Fruit fly (Drosophila melanogaster) whole organism, wandering third instar larva: ENCODE results near the gene Sarm.

Experiments used
- Abd-B ChIP-seq: fragments of >200 bp; optimal IDR thresholded peaks from 2 replicates; lab custom pipeline; 2017; ENCODE audit warnings: missing biosample characterization, missing genetic modification characterization
- CG32264 ChIP-seq: fragments of 200-800 bp; sonication (Bioruptor generic); optimal IDR thresholded peaks from 2 replicates; lab custom pipeline; 2016; ENCODE audit warnings: missing biosample characterization, missing genetic modification characterization
- CG9705 ChIP-seq: fragments of 200-800 bp; sonication (Bioruptor generic); optimal IDR thresholded peaks from 2 replicates; lab custom pipeline; 2018; ENCODE audit warnings: missing biosample characterization, mild to moderate bottlenecking, missing genetic modification characterization
- CrebA ChIP-seq: fragments of 200-800 bp; sonication (Bioruptor generic); optimal IDR thresholded peaks from 2 replicates; lab custom pipeline; 2016; ENCODE audit warnings: missing biosample characterization, mild to moderate bottlenecking, missing genetic modification characterization, borderline replicate concordance
- Dfd ChIP-seq: fragments of >200 bp; optimal IDR thresholded peaks from 2 replicates; lab custom pipeline; 2017; ENCODE audit warnings: missing biosample characterization, missing genetic modification characterization
- Dif ChIP-seq: fragments of 200-275, 200-300 bp; sonication (Bioruptor generic); optimal IDR thresholded peaks from 2 replicates; lab custom pipeline; 2018; ENCODE audit warnings: missing biosample characterization, missing genetic modification characterization; ENCODE audit not compliant: partially characterized antibody
- GATAd ChIP-seq: sonication (Bioruptor generic); optimal IDR thresholded peaks from 2 replicates; lab custom pipeline; 2016; ENCODE audit warnings: missing biosample characterization, missing genetic modification characterization
- HLH106 ChIP-seq: fragments of 200-800 bp; optimal IDR thresholded peaks from 3 replicates; lab custom pipeline; 2019; ENCODE audit warnings: missing biosample characterization, mild to moderate bottlenecking, missing genetic modification characterization, moderate library complexity
- Hnf4 ChIP-seq: fragments of 200-800 bp; sonication (Bioruptor generic); optimal IDR thresholded peaks from 2 replicates; lab custom pipeline; 2016; ENCODE audit warnings: missing biosample characterization, mild to moderate bottlenecking, missing genetic modification characterization
- Hr78 ChIP-seq: fragments of >200 bp; optimal IDR thresholded peaks from 2 replicates; lab custom pipeline; 2017; ENCODE audit warnings: missing biosample characterization, missing genetic modification characterization
- Hr83 ChIP-seq: fragments of 200-300 bp; sonication (Bioruptor generic); optimal IDR thresholded peaks from 2 replicates; lab custom pipeline; 2016; ENCODE audit warnings: missing biosample characterization, mild to moderate bottlenecking, missing genetic modification characterization, moderate library complexity; ENCODE audit not compliant: poor library complexity, severe bottlenecking
- Jra ChIP-seq: sonication (Bioruptor generic); optimal IDR thresholded peaks from 2 replicates; lab custom pipeline; 2016; ENCODE audit warnings: missing biosample characterization, missing genetic modification characterization
- Mio ChIP-seq: sonication (Bioruptor generic); optimal IDR thresholded peaks from 2 replicates; lab custom pipeline; 2016; ENCODE audit warnings: missing biosample characterization, missing genetic modification characterization
- Myc ChIP-seq: fragments of >200 bp; optimal IDR thresholded peaks from 2 replicates; lab custom pipeline; 2017
- N ChIP-seq: fragments of >200 bp; optimal IDR thresholded peaks from 2 replicates; lab custom pipeline; 2018; ENCODE audit warnings: missing biosample characterization, missing external identifiers, missing genetic modification characterization
- OdsH ChIP-seq: fragments of 200-800 bp; sonication (Bioruptor generic); optimal IDR thresholded peaks from 2 replicates; lab custom pipeline; 2016; ENCODE audit warnings: missing biosample characterization, mild to moderate bottlenecking, missing genetic modification characterization
- Rel ChIP-seq, 2 experiments: fragments of 200-800 bp; sonication (Bioruptor generic) in 1 of 2; optimal IDR thresholded peaks; 2 replicates in 1 of 2; 3 replicates in 1 of 2; lab custom pipeline; 2016 to 2019; ENCODE audit warnings: mild to moderate bottlenecking in 2 of 2, missing biosample characterization in 2 of 2, missing genetic modification characterization in 2 of 2, moderate library complexity in 1 of 2
- Sp1 ChIP-seq: fragments of 200-800 bp; sonication (Bioruptor generic); optimal IDR thresholded peaks from 3 replicates; lab custom pipeline; 2019; ENCODE audit warnings: missing biosample characterization, mild to moderate bottlenecking, missing genetic modification characterization, moderate library complexity
- Vsx2 ChIP-seq: fragments of 200-300, 225-300 bp; sonication (Bioruptor generic); optimal IDR thresholded peaks from 2 replicates; lab custom pipeline; 2018; ENCODE audit warnings: missing biosample characterization, missing genetic modification characterization; ENCODE audit not compliant: partially characterized antibody
- br ChIP-seq: fragments of 200-800 bp; sonication (Bioruptor generic); optimal IDR thresholded peaks from 2 replicates; lab custom pipeline; 2016; ENCODE audit warnings: missing biosample characterization, missing genetic modification characterization
- brk ChIP-seq: fragments of 200-800 bp; sonication (Bioruptor generic); optimal IDR thresholded peaks from 2 replicates; lab custom pipeline; 2016; ENCODE audit warnings: missing biosample characterization, mild to moderate bottlenecking, missing genetic modification characterization
- dl ChIP-seq, 2 experiments: fragments of 175-275, 200-275 bp in 1 of 2; fragments of 200-275 bp in 1 of 2; sonication (Bioruptor generic); optimal IDR thresholded peaks; lab custom pipeline; 2018; ENCODE audit warnings: mild to moderate bottlenecking in 2 of 2, missing biosample characterization in 2 of 2, missing genetic modification characterization in 2 of 2, moderate library complexity in 2 of 2; ENCODE audit not compliant: partially characterized antibody in 2 of 2, insufficient read depth in 1 of 2
- dmrt93B ChIP-seq: fragments of 200-800 bp; sonication (Bioruptor generic); optimal IDR thresholded peaks from 2 replicates; lab custom pipeline; 2018; ENCODE audit warnings: missing biosample characterization, mild to moderate bottlenecking, missing genetic modification characterization
- dsf ChIP-seq: sonication (Bioruptor generic); optimal IDR thresholded peaks from 2 replicates; lab custom pipeline; 2016; ENCODE audit warnings: missing biosample characterization, missing genetic modification characterization, borderline replicate concordance
- ey ChIP-seq: fragments of 200-800 bp; sonication (Bioruptor generic); optimal IDR thresholded peaks from 2 replicates; lab custom pipeline; 2016; ENCODE audit warnings: missing biosample characterization, missing genetic modification characterization
- foxo ChIP-seq, 2 experiments: fragments of 200-800 bp; sonication (Bioruptor generic); optimal IDR thresholded peaks; 2 replicates in 1 of 2; 3 replicates in 1 of 2; lab custom pipeline; 2016 to 2017; ENCODE audit warnings: missing biosample characterization in 2 of 2, missing genetic modification characterization in 2 of 2
- fru ChIP-seq: fragments of 200-800 bp; sonication (Bioruptor generic); optimal IDR thresholded peaks from 3 replicates; lab custom pipeline; 2016; ENCODE audit warnings: missing biosample characterization, mild to moderate bottlenecking, missing genetic modification characterization
- h ChIP-seq: fragments of 200-800 bp; sonication (Bioruptor generic); optimal IDR thresholded peaks from 3 replicates; lab custom pipeline; 2016; ENCODE audit warnings: missing biosample characterization, mild to moderate bottlenecking, missing genetic modification characterization
- jim ChIP-seq: fragments of 175-275, 200-325 bp; sonication (Bioruptor generic); optimal IDR thresholded peaks from 2 replicates; lab custom pipeline; 2016; ENCODE audit warnings: missing biosample characterization, mild to moderate bottlenecking, missing genetic modification characterization
- lola ChIP-seq: fragments of >200 bp; optimal IDR thresholded peaks from 2 replicates; lab custom pipeline; 2017; ENCODE audit warnings: missing biosample characterization, missing genetic modification characterization
- pan ChIP-seq: fragments of >200 bp; optimal IDR thresholded peaks from 2 replicates; lab custom pipeline; 2017
- psq ChIP-seq: fragments of 200-800 bp; sonication (Bioruptor generic); optimal IDR thresholded peaks from 3 replicates; lab custom pipeline; 2017; ENCODE audit warnings: missing biosample characterization, mild to moderate bottlenecking, missing genetic modification characterization, moderate library complexity
- rgr ChIP-seq: fragments of 200-800 bp; sonication (Bioruptor generic); optimal IDR thresholded peaks from 3 replicates; lab custom pipeline; 2016; ENCODE audit warnings: missing biosample characterization, mild to moderate bottlenecking, missing genetic modification characterization
- sage ChIP-seq: fragments of 200-800 bp; sonication (Bioruptor generic); optimal IDR thresholded peaks from 2 replicates; lab custom pipeline; 2016; ENCODE audit warnings: missing biosample characterization, mild to moderate bottlenecking, missing genetic modification characterization
- sv ChIP-seq: fragments of 200-800 bp; sonication (Bioruptor generic); optimal IDR thresholded peaks from 3 replicates; lab custom pipeline; 2016; ENCODE audit warnings: missing biosample characterization, missing genetic modification characterization
- tai ChIP-seq: sonication (Bioruptor generic); optimal IDR thresholded peaks from 2 replicates; lab custom pipeline; 2016; ENCODE audit warnings: missing biosample characterization, missing genetic modification characterization
- usp ChIP-seq: fragments of >200 bp; optimal IDR thresholded peaks from 2 replicates; lab custom pipeline; 2017; ENCODE audit warnings: missing biosample characterization, missing genetic modification characterization
- woc ChIP-seq: sonication (Bioruptor generic); optimal IDR thresholded peaks from 2 replicates; lab custom pipeline; 2016; ENCODE audit warnings: missing biosample characterization, mild to moderate bottlenecking, missing genetic modification characterization

The Sarm gene

dm6 chr3L:8071192-8071591 is 7.5 kb downstream of the Sarm start:
- TF ChIP-seq Myc (no peak), dsf (GFP tag; lab: Kevin White, UChicago) (no peak), tai (GFP tag; lab: Kevin White, UChicago) (no peak), CG32264 (no peak), Jra (GFP tag; lab: Kevin White, UChicago) (no peak), usp (GFP tag; lab: Kevin White, UChicago) (no peak)

- TF ChIP-seq br (GFP tag; lab: Kevin White, UChicago): no peak
- TF ChIP-seq Hr83 (GFP tag; lab: Kevin White, UChicago): no peak
- TF ChIP-seq CrebA (GFP tag; lab: Kevin White, UChicago): no peak
- TF ChIP-seq Hr78 (GFP tag; lab: Kevin White, UChicago): no peak
- TF ChIP-seq N (GFP tag; lab: Kevin White, UChicago): peak; percentile 53
- TF ChIP-seq foxo (GFP tag; optimal IDR thresholded peaks at IDR 0.05; lab: Kevin White, UChicago): no peak
- no peak for TF ChIP-seq Mio (GFP tag; lab: Kevin White, UChicago)
- TF ChIP-seq Vsx2 (GFP tag; lab: Kevin White, UChicago): no peak
- no peak for TF ChIP-seq dl (GFP tag; optimal IDR thresholded peaks at IDR 0.05; lab: Kevin White, UChicago; ENCODE audit: insufficient read depth in 1 of 2, partially characterized antibody in 2 of 2)
- peak; percentile 81 for TF ChIP-seq Myc
- peak; percentile 57 for TF ChIP-seq Abd-B (GFP tag; lab: Kevin White, UChicago)
Observed at dm6 chr3L:8071693-8072260, 8.1 kb downstream of the Sarm start.

dm6 chr3L:8072720-8073119 is 9.0 kb downstream of the Sarm start:
- TF ChIP-seq Hnf4 (GFP tag; lab: Kevin White, UChicago) (peak; percentile 44), ey (peak; percentile 46), CrebA (GFP tag; lab: Kevin White, UChicago) (no peak), woc (GFP tag; lab: Kevin White, UChicago) (peak; percentile 28), Rel (GFP tag; optimal IDR thresholded peaks at IDR 0.05; lab: Kevin White, UChicago) (no peak), Rel (tag; optimal IDR thresholded peaks at IDR 0.05; lab: Kevin White, UChicago) (no peak), brk (GFP tag; lab: Kevin White, UChicago) (no peak), Sp1 (GFP tag; lab: Kevin White, UChicago) (peak; percentile 21), N (GFP tag; lab: Kevin White, UChicago) (no peak), br (GFP tag; lab: Kevin White, UChicago) (peak; percentile 29), tai (GFP tag; lab: Kevin White, UChicago) (no peak), sage (GFP tag; lab: Kevin White, UChicago) (peak; percentile 7), Hr83 (GFP tag; lab: Kevin White, UChicago) (no peak), Dif (GFP tag; lab: Kevin White, UChicago) (no peak), lola (GFP tag; lab: Kevin White, UChicago) (no peak), dmrt93B (GFP tag; lab: Kevin White, UChicago) (peak; percentile 34), h (peak; percentile 67), CG32264 (no peak), OdsH (GFP tag; lab: Kevin White, UChicago) (peak; percentile 59), usp (GFP tag; lab: Kevin White, UChicago) (no peak), Hr78 (GFP tag; lab: Kevin White, UChicago) (no peak), pan (lab: Kevin White, UChicago) (no peak), rgr (peak; percentile 62), Myc (no peak), Vsx2 (GFP tag; lab: Kevin White, UChicago) (no peak), sv (GFP tag; lab: Kevin White, UChicago) (no peak), dsf (GFP tag; lab: Kevin White, UChicago) (no peak), HLH106 (tag; lab: Kevin White, UChicago) (peak; percentile 62), Abd-B (GFP tag; lab: Kevin White, UChicago) (no peak), foxo (GFP tag; optimal IDR thresholded peaks at IDR 0.05; lab: Kevin White, UChicago) (peak in 1 of 2 experiments; percentile 71), dl (GFP tag; optimal IDR thresholded peaks at IDR 0.05; lab: Kevin White, UChicago; ENCODE audit: insufficient read depth in 1 of 2, partially characterized antibody in 2 of 2) (no peak), Dfd (GFP tag; lab: Kevin White, UChicago) (no peak), Jra (GFP tag; lab: Kevin White, UChicago) (no peak), fru (GFP tag; lab: Kevin White, UChicago) (peak; percentile 84), CG9705 (GFP tag; lab: Kevin White, UChicago) (peak; percentile 1), Mio (GFP tag; lab: Kevin White, UChicago) (no peak), GATAd (GFP tag; lab: Kevin White, UChicago) (no peak), jim (no peak), psq (GFP tag; lab: Kevin White, UChicago) (peak; percentile 24)
- TF ChIP-seq, all 38 proteins: peak for 15
